Fruit fly (Drosophila melanogaster) whole organism: Measurements from ENCODE around the gene XNP.

ENCODE experiments used
- CG8478 ChIP-seq: fragments of >200 bp; optimal IDR thresholded peaks from 2 replicates; lab custom pipeline; 2018; ENCODE audit warnings: inconsistent platforms
- Dll ChIP-seq: fragments of >200 bp; optimal IDR thresholded peaks from 2 replicates; lab custom pipeline; 2017
- EcR ChIP-seq, 2 experiments: fragments of >200 bp; optimal IDR thresholded peaks; 2 replicates each; lab custom pipeline; 2017; ENCODE audit warnings: missing biosample characterization in 2 of 2, missing genetic modification characterization in 2 of 2, missing genetic modification reagents in 2 of 2
- pan ChIP-seq: fragments of >200 bp; optimal IDR thresholded peaks from 2 replicates; lab custom pipeline; 2017
- psq ChIP-seq: fragments of >200 bp; optimal IDR thresholded peaks from 2 replicates; lab custom pipeline; 2017
- usp ChIP-seq: fragments of >200 bp; optimal IDR thresholded peaks from 2 replicates; lab custom pipeline; 2017; ENCODE audit warnings: missing biosample characterization, missing genetic modification characterization, mixed read lengths

- TF ChIP-seq psq (lab: Kevin White, UChicago) (no peak), pan (lab: Kevin White, UChicago) (no peak), EcR (GFP tag; optimal IDR thresholded peaks at IDR 0.05; lab: Kevin White, UChicago) (no peak), CG8478 (no peak), usp (GFP tag; lab: Kevin White, UChicago) (no peak), Dll (lab: Kevin White, UChicago) (no peak)
Observed at dm6 chr3R:25453150-25453680, 29.4 kb downstream of the XNP start.
